Fruit fly (Drosophila melanogaster) whole organism, prepupa: ENCODE results near the gene CG10226.

Source experiments
- CG10631 ChIP-seq: fragments of 200-800 bp; sonication (Bioruptor generic); optimal IDR thresholded peaks from 2 replicates; lab custom pipeline; 2016; ENCODE audit warnings: missing biosample characterization, missing genetic modification characterization
- CG10669 ChIP-seq: fragments of 200-800 bp; sonication (Bioruptor generic); optimal IDR thresholded peaks from 3 replicates; lab custom pipeline; 2018; ENCODE audit warnings: missing biosample characterization, mild to moderate bottlenecking, missing genetic modification characterization, moderate library complexity
- CG11294 ChIP-seq: fragments of 200-800 bp; sonication (Bioruptor generic); IDR thresholded peaks from 2 replicates; pipeline ENCODE4 v1.3.6; 2022; ENCODE audit warnings: missing biosample characterization, missing genetic modification characterization
- CG11762 ChIP-seq: fragments of 200-800 bp; sonication (Bioruptor generic); optimal IDR thresholded peaks from 3 replicates; lab custom pipeline; 2016; ENCODE audit warnings: missing biosample characterization, missing genetic modification characterization; ENCODE audit not compliant: insufficient read depth
- CG11902 ChIP-seq: fragments of 200-800 bp; sonication (Bioruptor generic); optimal IDR thresholded peaks from 3 replicates; lab custom pipeline; 2016; ENCODE audit warnings: missing biosample characterization, missing genetic modification characterization
- CG15336 ChIP-seq: fragments of 200-800 bp; sonication (Bioruptor generic); IDR thresholded peaks from 2 replicates; pipeline ENCODE4 v1.3.6; 2022; ENCODE audit warnings: missing biosample characterization, missing genetic modification characterization
- CG1621 ChIP-seq: fragments of 200-800 bp; sonication (Bioruptor generic); optimal IDR thresholded peaks from 3 replicates; lab custom pipeline; 2018; ENCODE audit warnings: missing biosample characterization, mild to moderate bottlenecking, missing genetic modification characterization
- CG16779 ChIP-seq: fragments of 200-800 bp; sonication (Bioruptor generic); optimal IDR thresholded peaks from 3 replicates; lab custom pipeline; 2017; ENCODE audit warnings: missing biosample characterization, mild to moderate bottlenecking, missing genetic modification characterization
- CG32006 ChIP-seq: fragments of 200-800 bp; sonication (Bioruptor generic); optimal IDR thresholded peaks from 3 replicates; lab custom pipeline; 2017; ENCODE audit warnings: missing biosample characterization, mild to moderate bottlenecking, missing genetic modification characterization
- CG34406 ChIP-seq: fragments of 200-800 bp; sonication (Bioruptor generic); optimal IDR thresholded peaks from 3 replicates; lab custom pipeline; 2016; ENCODE audit warnings: missing biosample characterization, missing genetic modification characterization
- CG3919 ChIP-seq: fragments of 200-800 bp; sonication (Bioruptor generic); optimal IDR thresholded peaks from 3 replicates; lab custom pipeline; 2016; ENCODE audit warnings: missing biosample characterization, missing genetic modification characterization
- CG6163 ChIP-seq: fragments of 200-800 bp; sonication (Bioruptor generic); IDR thresholded peaks from 3 replicates; pipeline ENCODE4 v1.3.6; 2022; ENCODE audit warnings: missing biosample characterization, missing genetic modification characterization
- CG6792 ChIP-seq: fragments of 200-800 bp; sonication (Bioruptor generic); optimal IDR thresholded peaks from 3 replicates; lab custom pipeline; 2016; ENCODE audit warnings: missing biosample characterization, missing genetic modification characterization
- CG6808 ChIP-seq: fragments of 200-800 bp; sonication (Bioruptor generic); optimal IDR thresholded peaks from 3 replicates; lab custom pipeline; 2017; ENCODE audit warnings: missing biosample characterization, missing genetic modification characterization, mild to moderate bottlenecking, moderate library complexity, missing genetic modification reagents
- CG6854 ChIP-seq: fragments of 200-800 bp; sonication (Bioruptor generic); optimal IDR thresholded peaks from 2 replicates; lab custom pipeline; 2017; ENCODE audit warnings: missing biosample characterization, mild to moderate bottlenecking, missing genetic modification characterization
- CG7368 ChIP-seq: fragments of 200-800 bp; sonication (Bioruptor generic); optimal IDR thresholded peaks from 3 replicates; lab custom pipeline; 2016; ENCODE audit warnings: missing biosample characterization, missing genetic modification characterization
- CG8119 ChIP-seq: fragments of 200-800 bp; sonication (Bioruptor generic); IDR thresholded peaks from 3 replicates; pipeline ENCODE4 v1.3.6; 2022; ENCODE audit warnings: missing biosample characterization, missing genetic modification characterization
- CG8319 ChIP-seq: fragments of 200-800 bp; sonication (Bioruptor generic); optimal IDR thresholded peaks from 3 replicates; lab custom pipeline; 2016; ENCODE audit warnings: missing biosample characterization, missing genetic modification characterization
- CG8632 ChIP-seq: fragments of 200-800 bp; sonication (Bioruptor generic); optimal IDR thresholded peaks from 3 replicates; lab custom pipeline; 2016; ENCODE audit warnings: missing biosample characterization, missing genetic modification characterization
- CG9139 ChIP-seq: fragments of 200-800 bp; sonication (Bioruptor generic); optimal IDR thresholded peaks from 3 replicates; lab custom pipeline; 2017; ENCODE audit warnings: missing biosample characterization, mild to moderate bottlenecking, missing genetic modification characterization
- Eip75B ChIP-seq: fragments of 200-800 bp; sonication (Bioruptor generic); optimal IDR thresholded peaks from 3 replicates; lab custom pipeline; 2016; ENCODE audit warnings: missing biosample characterization, missing genetic modification characterization
- Eip78C ChIP-seq: fragments of 200-800 bp; sonication (Bioruptor generic); peaks from one replicate; lab custom pipeline; 2016; ENCODE audit warnings: missing biosample characterization, missing genetic modification characterization
- Eip93F ChIP-seq: fragments of 200-800 bp; sonication (Bioruptor generic); optimal IDR thresholded peaks from 2 replicates; lab custom pipeline; 2016; ENCODE audit warnings: missing biosample characterization, mild to moderate bottlenecking, missing genetic modification characterization
- Ets96B ChIP-seq: fragments of 200-800 bp; optimal IDR thresholded peaks from 2 replicates; lab custom pipeline; 2019; ENCODE audit warnings: missing biosample characterization, mild to moderate bottlenecking, missing genetic modification characterization, moderate library complexity
- Gug ChIP-seq: fragments of 200-800 bp; sonication (Bioruptor generic); IDR thresholded peaks from 2 replicates; pipeline ENCODE4 v1.3.6; 2022; ENCODE audit warnings: missing biosample characterization, missing genetic modification characterization
- Hr38 ChIP-seq: sonication (Bioruptor generic); optimal IDR thresholded peaks from 2 replicates; lab custom pipeline; 2016; ENCODE audit warnings: missing biosample characterization, missing genetic modification characterization
- Hr39 ChIP-seq: fragments of 200-800 bp; sonication (Bioruptor generic); optimal IDR thresholded peaks from 2 replicates; lab custom pipeline; 2016; ENCODE audit warnings: missing biosample characterization, missing genetic modification characterization
- Hr4 ChIP-seq: fragments of 200-800 bp; sonication (Bioruptor generic); optimal IDR thresholded peaks from 3 replicates; lab custom pipeline; 2016; ENCODE audit warnings: missing biosample characterization, missing genetic modification characterization
- Lpt ChIP-seq: fragments of 200-800 bp; sonication (Bioruptor generic); optimal IDR thresholded peaks from 3 replicates; lab custom pipeline; 2016; ENCODE audit warnings: missing biosample characterization, missing genetic modification characterization
- Met ChIP-seq: fragments of 200-800 bp; sonication (Bioruptor generic); optimal IDR thresholded peaks from 3 replicates; lab custom pipeline; 2016; ENCODE audit warnings: missing biosample characterization, missing genetic modification characterization
- OdsH ChIP-seq: fragments of 200-800 bp; sonication (Bioruptor generic); optimal IDR thresholded peaks from 3 replicates; lab custom pipeline; 2016; ENCODE audit warnings: missing biosample characterization, missing genetic modification characterization
- Sox102F ChIP-seq: fragments of 200-800 bp; sonication (Bioruptor generic); optimal IDR thresholded peaks from 2 replicates; lab custom pipeline; 2016; ENCODE audit warnings: missing biosample characterization, mild to moderate bottlenecking, missing genetic modification characterization
- Sox14 ChIP-seq: fragments of 200-800 bp; sonication (Bioruptor generic); optimal IDR thresholded peaks from 3 replicates; lab custom pipeline; 2016; ENCODE audit warnings: missing biosample characterization, missing genetic modification characterization
- acj6 ChIP-seq: fragments of 200-800 bp; sonication (Bioruptor generic); optimal IDR thresholded peaks from 3 replicates; lab custom pipeline; 2016; ENCODE audit warnings: missing biosample characterization, missing genetic modification characterization
- cyc ChIP-seq: fragments of 200-800 bp; sonication (Bioruptor generic); optimal IDR thresholded peaks from 3 replicates; lab custom pipeline; 2016; ENCODE audit warnings: missing biosample characterization, missing genetic modification characterization
- dac ChIP-seq: fragments of 200-800 bp; sonication (Bioruptor generic); optimal IDR thresholded peaks from 2 replicates; lab custom pipeline; 2017; ENCODE audit warnings: missing biosample characterization, mild to moderate bottlenecking, missing genetic modification characterization
- eg ChIP-seq: fragments of 200-800 bp; sonication (Bioruptor generic); IDR thresholded peaks from 3 replicates; pipeline ENCODE4 v1.3.6; 2022; ENCODE audit warnings: missing biosample characterization, missing genetic modification characterization
- esn ChIP-seq: fragments of 200-800 bp; sonication (Bioruptor generic); optimal IDR thresholded peaks from 2 replicates; lab custom pipeline; 2016; ENCODE audit warnings: missing biosample characterization, mild to moderate bottlenecking, missing genetic modification characterization, moderate library complexity
- fd59A ChIP-seq: fragments of 200-800 bp; sonication (Bioruptor generic); optimal IDR thresholded peaks from 2 replicates; lab custom pipeline; 2017; ENCODE audit warnings: missing biosample characterization, mild to moderate bottlenecking, missing genetic modification characterization, missing genetic modification reagents
- fkh ChIP-seq: fragments of 200-800 bp; sonication (Bioruptor generic); optimal IDR thresholded peaks from 3 replicates; lab custom pipeline; 2017; ENCODE audit warnings: missing biosample characterization, mild to moderate bottlenecking, missing genetic modification characterization, moderate library complexity
- net ChIP-seq: fragments of 200-800 bp; sonication (Bioruptor generic); optimal IDR thresholded peaks from 3 replicates; lab custom pipeline; 2016; ENCODE audit warnings: missing biosample characterization, missing genetic modification characterization
- pdm3 ChIP-seq: fragments of 200-800 bp; sonication (Bioruptor generic); optimal IDR thresholded peaks from 3 replicates; lab custom pipeline; 2016; ENCODE audit warnings: missing biosample characterization, missing genetic modification characterization
- salr ChIP-seq, 2 experiments: fragments of 200-800 bp; sonication (Bioruptor generic); optimal IDR thresholded peaks; 3 replicates each; lab custom pipeline; 2016 to 2018; ENCODE audit warnings: missing biosample characterization in 2 of 2, missing genetic modification characterization in 2 of 2, mild to moderate bottlenecking in 1 of 2
- spab ChIP-seq: fragments of 200-800 bp; sonication (Bioruptor generic); optimal IDR thresholded peaks from 2 replicates; lab custom pipeline; 2017; ENCODE audit warnings: missing biosample characterization, mild to moderate bottlenecking, missing genetic modification characterization, missing genetic modification reagents
- svp ChIP-seq: fragments of 200-800 bp; sonication (Bioruptor generic); peaks from one replicate; lab custom pipeline; 2016; ENCODE audit warnings: missing biosample characterization, missing genetic modification characterization
- topi ChIP-seq: fragments of 200-800 bp; sonication (Bioruptor generic); optimal IDR thresholded peaks from 3 replicates; lab custom pipeline; 2016; ENCODE audit warnings: missing biosample characterization, missing genetic modification characterization
- vri ChIP-seq: fragments of 200-800 bp; sonication (Bioruptor generic); optimal IDR thresholded peaks from 3 replicates; lab custom pipeline; 2016; ENCODE audit warnings: missing biosample characterization, mild to moderate bottlenecking, missing genetic modification characterization

CG10226 gene

DNA sequence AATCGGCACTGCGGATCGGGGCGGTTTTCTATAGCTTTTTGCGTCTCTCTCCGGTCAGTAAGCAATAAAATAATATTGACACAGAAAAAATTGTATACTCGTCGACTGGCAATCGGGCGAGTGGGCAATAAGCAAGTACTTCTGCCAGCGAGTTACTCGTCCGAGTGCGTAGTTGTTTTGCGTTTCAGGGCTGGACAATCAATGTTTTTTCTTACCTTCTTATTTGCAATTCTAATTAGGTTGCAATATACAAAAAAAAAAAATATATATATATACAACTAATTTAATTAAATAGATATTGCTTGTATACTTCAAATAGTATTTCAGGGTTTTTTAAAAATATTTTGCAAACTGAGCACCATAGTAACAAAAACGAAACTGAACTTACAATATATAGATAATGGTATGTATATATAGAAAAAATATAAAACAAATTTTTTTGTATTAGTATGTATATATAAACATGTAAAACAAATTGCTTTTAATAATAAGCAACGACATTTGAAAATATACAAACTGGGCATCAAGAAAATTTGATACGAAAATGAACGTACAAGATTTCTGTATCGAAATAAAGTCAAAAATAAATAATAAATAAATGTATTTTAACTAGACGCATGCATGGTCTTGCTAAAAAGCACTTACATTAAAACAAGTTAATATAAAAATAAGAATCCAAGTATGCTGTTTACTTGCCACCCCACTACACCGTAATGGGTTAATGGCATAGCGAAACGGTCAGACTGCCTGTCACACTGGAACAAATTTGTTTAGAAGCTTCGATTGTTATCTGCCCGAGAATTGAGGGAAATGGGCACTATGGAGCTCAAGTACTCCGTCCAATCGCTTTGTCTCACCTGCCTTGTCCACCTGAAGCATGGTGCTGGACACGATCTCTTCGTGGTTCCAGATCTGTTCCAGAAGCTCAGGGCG lies 50.6 kb downstream of the CG10226 start, which contains the start of the genes D19A and CG7386 (continued):
- TF ChIP-seq fd59A: peak; percentile 1
- TF ChIP-seq fkh (GFP tag; lab: Kevin White, UChicago): peak; percentile 89
- TF ChIP-seq CG16779 (tag; lab: Kevin White, UChicago): no peak
- TF ChIP-seq spab: no peak
- TF ChIP-seq CG32006 (GFP tag; lab: Kevin White, UChicago): peak; percentile 56
- TF ChIP-seq svp (GFP tag; lab: Kevin White, UChicago): peak; percentile 89
- TF ChIP-seq Hr39 (GFP tag; lab: Kevin White, UChicago): peak; percentile 71
- TF ChIP-seq Sox14: peak; percentile 50
- TF ChIP-seq CG6808 (GFP tag; lab: Kevin White, UChicago): no peak
- TF ChIP-seq CG11294 (GFP tag; lab: Robert Waterston, UW): no peak
- peak; percentile 37 for TF ChIP-seq OdsH (GFP tag; lab: Kevin White, UChicago)
- peak; percentile 59 for TF ChIP-seq Met
- peak; percentile 50 for TF ChIP-seq CG15336 (GFP tag; lab: Robert Waterston, UW)
- peak; percentile 46 for TF ChIP-seq cyc
- TF ChIP-seq CG3919 (GFP tag; lab: Kevin White, UChicago): peak; percentile 48
- peak; percentile 69 for TF ChIP-seq pdm3 (GFP tag; lab: Kevin White, UChicago)
- no peak for TF ChIP-seq CG9139
- peak; percentile 38 for TF ChIP-seq CG34406 (GFP tag; lab: Kevin White, UChicago)
- peak; percentile 42 for TF ChIP-seq acj6
- peak; percentile 11 for TF ChIP-seq Ets96B (tag; lab: Kevin White, UChicago)

DNA sequence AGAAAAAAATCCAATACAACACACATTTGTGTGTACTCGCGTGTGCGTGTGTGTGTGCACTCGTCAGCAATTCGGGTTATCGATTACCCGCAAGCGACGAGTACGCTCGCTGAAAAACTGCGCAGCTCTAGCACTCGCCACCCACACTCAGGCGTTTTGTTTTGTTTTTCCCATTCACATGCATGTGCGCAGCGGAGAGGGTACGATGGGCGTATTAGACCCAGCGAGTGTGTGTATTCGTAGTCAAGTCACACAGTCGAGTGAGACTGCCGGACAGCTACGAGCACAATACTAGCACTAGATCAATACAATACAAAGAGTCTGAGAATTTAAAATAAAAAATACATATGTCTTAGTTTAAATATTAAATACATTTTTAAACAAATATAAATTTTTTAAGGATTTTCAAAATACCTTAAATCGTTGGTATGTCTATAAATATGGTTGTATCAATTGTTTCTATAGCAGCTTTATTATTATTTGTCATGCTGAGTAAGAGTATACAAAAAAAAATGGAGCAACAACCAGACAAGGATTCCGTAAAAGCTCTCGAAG lies 54.9 kb downstream of the CG10226 start, which contains the start of the genes D19B and CG43293:
Gene D19B, minus strand, starts transcription at position 37 of the 555 bp plus-strand sequence.
Gene CG43293, plus strand, starts transcription at position 306 of the 555 bp plus-strand sequence.
- TF ChIP-seq fkh (GFP tag; lab: Kevin White, UChicago) (peak; percentile 89), Sox102F (GFP tag; lab: Kevin White, UChicago) (peak; percentile 88), CG6854 (GFP tag; lab: Kevin White, UChicago) (peak; percentile 65), CG8632 (GFP tag; lab: Kevin White, UChicago) (peak; percentile 82), CG8119 (peak; percentile 91), eg (GFP tag; lab: Robert Waterston, UW) (peak; percentile 92), Hr4 (GFP tag; lab: Kevin White, UChicago) (peak; percentile 93), vri (GFP tag; lab: Kevin White, UChicago) (no peak), Lpt (peak; percentile 85), CG11902 (peak; percentile 68), CG10631 (peak; percentile 88), CG8319 (peak; percentile 77), Eip75B (GFP tag; lab: Kevin White, UChicago) (peak; percentile 88), CG32006 (GFP tag; lab: Kevin White, UChicago) (peak; percentile 87), Eip78C (GFP tag; lab: Kevin White, UChicago) (peak; percentile 96), CG11762 (GFP tag; lab: Kevin White, UChicago) (peak; percentile 69), CG11294 (GFP tag; lab: Robert Waterston, UW) (peak; percentile 80), pdm3 (GFP tag; lab: Kevin White, UChicago) (peak; percentile 86), Eip93F (GFP tag; lab: Kevin White, UChicago) (peak; percentile 80), CG1621 (tag; lab: Kevin White, UChicago) (peak; percentile 86), dac (GFP tag; lab: Kevin White, UChicago) (peak; percentile 85), CG7368 (GFP tag; lab: Kevin White, UChicago) (peak; percentile 91), CG6792 (GFP tag; lab: Kevin White, UChicago) (peak; percentile 85), Met (peak; percentile 85), salr (GFP tag; optimal IDR thresholded peaks at IDR 0.05; lab: Kevin White, UChicago) (peak; percentile 76 to 80), CG6808 (GFP tag; lab: Kevin White, UChicago) (peak; percentile 76), CG10669 (peak; percentile 85), svp (GFP tag; lab: Kevin White, UChicago) (peak; percentile 92), Gug (GFP tag; lab: Robert Waterston, UW) (peak; percentile 72), Ets96B (tag; lab: Kevin White, UChicago) (peak; percentile 83), CG15336 (GFP tag; lab: Robert Waterston, UW) (peak; percentile 91), CG6163 (GFP tag; lab: Robert Waterston, UW) (peak; percentile 91), Hr38 (GFP tag; lab: Kevin White, UChicago) (no peak), net (GFP tag; lab: Kevin White, UChicago) (peak; percentile 93), topi (GFP tag; lab: Kevin White, UChicago) (peak; percentile 83), esn (GFP tag; lab: Kevin White, UChicago) (peak; percentile 90)
